Fruit fly (Drosophila melanogaster): ENCODE data around the gene topi.

dm6 chr3R:9823723-9824122, 48.8 kb downstream of the topi start, which contains the start of gene CG34302:
- no peak for TF ChIP-seq usp (GFP tag; optimal IDR thresholded peaks at IDR 0.05)
- TF ChIP-seq EcR (GFP tag; optimal IDR thresholded peaks at IDR 0.05) = no peak
- no peak for TF ChIP-seq psq (optimal IDR thresholded peaks at IDR 0.05)
